Worm (Caenorhabditis elegans): ENCODE measurements around the gene F22H10.6.
A peak's percentile ranks its signal among the peaks of the same experiment; 100 is the strongest.

DNA sequence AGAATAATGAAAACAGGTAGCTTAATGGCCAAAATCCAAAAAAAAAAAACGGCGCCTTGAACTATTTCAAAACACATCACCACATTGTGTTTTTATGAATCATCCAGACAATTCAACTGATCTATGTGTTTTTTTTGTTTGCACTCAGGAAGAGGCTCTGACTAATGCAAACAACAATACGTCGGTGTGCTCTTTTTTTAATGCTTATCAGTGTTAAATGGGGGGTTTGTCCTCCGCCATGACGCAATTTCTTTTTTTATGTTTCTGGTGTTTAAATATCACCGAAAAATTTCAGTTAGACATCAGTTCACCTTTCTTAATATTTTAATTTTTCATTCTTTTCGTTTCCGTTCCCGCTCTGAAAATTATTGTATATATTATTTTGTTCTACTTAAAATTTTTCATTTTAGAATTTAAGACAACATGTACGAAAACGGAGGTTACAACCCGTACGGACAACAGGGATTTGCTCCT lies 12.0 kb downstream of the F22H10.6 start, which contains the start of gene F22H10.2:
- TF ChIP-seq fos-1 (tag; optimal IDR thresholded peaks at IDR 0.05) (peak; percentile 87), snpc-4 (tag; optimal IDR thresholded peaks at IDR 0.05) (no peak), nhr-23 (tag; optimal IDR thresholded peaks at IDR 0.05) (no peak), R02D3.7 (tag; optimal IDR thresholded peaks at IDR 0.05) (no peak), unc-39 (tag; optimal IDR thresholded peaks at IDR 0.05) (no peak), ztf-11 (tag; optimal IDR thresholded peaks at IDR 0.05) (no peak), ceh-16 (tag; optimal IDR thresholded peaks at IDR 0.05) (no peak), unc-62 (GFP tag; optimal IDR thresholded peaks at IDR 0.05) (no peak), skn-1 (tag; optimal IDR thresholded peaks at IDR 0.05) (no peak), alr-1 (tag; optimal IDR thresholded peaks at IDR 0.05) (no peak), sma-9 (GFP tag; optimal IDR thresholded peaks at IDR 0.05) (peak; percentile 50), sma-9 (tag; optimal IDR thresholded peaks at IDR 0.05) (no peak), mdl-1 (tag; optimal IDR thresholded peaks at IDR 0.05) (no peak), lin-13 (GFP tag; optimal IDR thresholded peaks at IDR 0.05) (no peak)

All from whole organism, L2 larva.